Fruit fly (Drosophila melanogaster) whole organism, adult: Measurements from ENCODE around the gene CG7365.

ENCODE experiments used
- CG11617 ChIP-seq: fragments of 200-800 bp; sonication (Bioruptor generic); optimal IDR thresholded peaks from 2 replicates; lab custom pipeline; 2017; ENCODE audit warnings: mild to moderate bottlenecking, missing biosample characterization, missing genetic modification reagents, missing genetic modification characterization
- CG14711 ChIP-seq: fragments of 200-800 bp; sonication (Bioruptor generic); optimal IDR thresholded peaks from 2 replicates; lab custom pipeline; 2018; ENCODE audit warnings: missing biosample characterization, mild to moderate bottlenecking, missing genetic modification characterization, moderate library complexity
- CG33017 ChIP-seq: fragments of 200-800 bp; sonication (Bioruptor generic); optimal IDR thresholded peaks from 2 replicates; lab custom pipeline; 2018; ENCODE audit warnings: missing biosample characterization, mild to moderate bottlenecking, missing genetic modification characterization, moderate library complexity
- Clk ChIP-seq: fragments of 200-800 bp; sonication (Bioruptor generic); optimal IDR thresholded peaks from 2 replicates; lab custom pipeline; 2017; ENCODE audit warnings: missing biosample characterization, missing genetic modification characterization
- Crg-1 ChIP-seq: fragments of 200-800 bp; sonication (Bioruptor generic); optimal IDR thresholded peaks from 2 replicates; lab custom pipeline; 2016; ENCODE audit warnings: missing biosample characterization, missing genetic modification characterization
- Hr96 ChIP-seq: fragments of 200-800 bp; sonication (Bioruptor generic); optimal IDR thresholded peaks from 2 replicates; lab custom pipeline; 2016; ENCODE audit warnings: missing biosample characterization, missing genetic modification characterization
- Mnt ChIP-seq: fragments of 200-800 bp; sonication (Bioruptor generic); optimal IDR thresholded peaks from 2 replicates; lab custom pipeline; 2016; ENCODE audit warnings: missing biosample characterization, mild to moderate bottlenecking, missing genetic modification characterization
- kay ChIP-seq: fragments of 200-800 bp; sonication (Bioruptor generic); peaks from one replicate; lab custom pipeline; 2016; ENCODE audit warnings: missing biosample characterization, missing genetic modification characterization, borderline replicate concordance
- ovo ChIP-seq: fragments of 200-800 bp; sonication (Bioruptor generic); optimal IDR thresholded peaks from 2 replicates; lab custom pipeline; 2016; ENCODE audit warnings: missing biosample characterization, missing genetic modification characterization

DNA sequence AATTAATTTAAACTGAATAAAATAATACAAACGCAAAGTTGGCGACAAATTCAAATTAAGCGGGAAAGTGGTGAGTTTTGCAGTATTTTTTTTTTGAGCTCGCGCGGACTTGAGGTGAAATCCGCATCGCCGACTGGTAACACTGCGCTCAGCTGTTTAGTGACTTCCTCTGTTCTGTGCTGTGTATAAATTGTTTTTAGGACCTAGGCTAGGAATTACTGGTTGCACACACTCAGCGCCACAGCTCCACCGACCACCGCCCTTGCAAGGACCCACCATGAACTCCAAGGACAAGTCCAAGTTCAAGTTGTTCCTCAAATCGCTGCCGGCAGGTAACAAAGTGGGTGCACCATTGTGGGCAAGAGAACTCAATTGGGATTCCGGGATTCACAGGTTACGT lies 1.9 kb upstream of the CG7365 start, which contains the start of gene gig:
- TF ChIP-seq CG33017 (tag; lab: Kevin White, UChicago) = no peak
- no peak for TF ChIP-seq Clk (GFP tag; lab: Kevin White, UChicago)
- no peak for TF ChIP-seq kay (GFP tag; lab: Kevin White, UChicago)
- no peak for TF ChIP-seq CG14711 (tag; lab: Kevin White, UChicago)
- TF ChIP-seq Mnt = no peak
- no peak for TF ChIP-seq Hr96
- no peak for TF ChIP-seq CG11617
- TF ChIP-seq Crg-1 (GFP tag; lab: Kevin White, UChicago) = no peak
- no peak for TF ChIP-seq ovo
